Fruit fly (Drosophila melanogaster) whole organism, prepupa: Measurements from ENCODE around the gene Men-b.

ENCODE experiments used
- CG16779 ChIP-seq: fragments of 200-800 bp; sonication (Bioruptor generic); optimal IDR thresholded peaks from 3 replicates; lab custom pipeline; 2017; ENCODE audit warnings: missing biosample characterization, mild to moderate bottlenecking, missing genetic modification characterization
- Ets96B ChIP-seq: fragments of 200-800 bp; optimal IDR thresholded peaks from 2 replicates; lab custom pipeline; 2019; ENCODE audit warnings: missing biosample characterization, mild to moderate bottlenecking, missing genetic modification characterization, moderate library complexity
- Gug ChIP-seq: fragments of 200-800 bp; sonication (Bioruptor generic); IDR thresholded peaks from 2 replicates; pipeline ENCODE4 v1.3.6; 2022; ENCODE audit warnings: missing biosample characterization, missing genetic modification characterization
- Lpt ChIP-seq: fragments of 200-800 bp; sonication (Bioruptor generic); optimal IDR thresholded peaks from 3 replicates; lab custom pipeline; 2016; ENCODE audit warnings: missing biosample characterization, missing genetic modification characterization
- OdsH ChIP-seq: fragments of 200-800 bp; sonication (Bioruptor generic); optimal IDR thresholded peaks from 3 replicates; lab custom pipeline; 2016; ENCODE audit warnings: missing biosample characterization, missing genetic modification characterization
- Sox102F ChIP-seq: fragments of 200-800 bp; sonication (Bioruptor generic); optimal IDR thresholded peaks from 2 replicates; lab custom pipeline; 2016; ENCODE audit warnings: missing biosample characterization, mild to moderate bottlenecking, missing genetic modification characterization
- Sox14 ChIP-seq: fragments of 200-800 bp; sonication (Bioruptor generic); optimal IDR thresholded peaks from 3 replicates; lab custom pipeline; 2016; ENCODE audit warnings: missing biosample characterization, missing genetic modification characterization
- achi ChIP-seq: fragments of 200-800 bp; sonication (Bioruptor generic); optimal IDR thresholded peaks from 3 replicates; lab custom pipeline; 2016; ENCODE audit warnings: missing biosample characterization, missing genetic modification characterization
- fkh ChIP-seq: fragments of 200-800 bp; sonication (Bioruptor generic); optimal IDR thresholded peaks from 3 replicates; lab custom pipeline; 2017; ENCODE audit warnings: missing biosample characterization, mild to moderate bottlenecking, missing genetic modification characterization, moderate library complexity
- salr ChIP-seq, 2 experiments: fragments of 200-800 bp; sonication (Bioruptor generic); optimal IDR thresholded peaks; 3 replicates each; lab custom pipeline; 2016 to 2018; ENCODE audit warnings: missing biosample characterization in 2 of 2, missing genetic modification characterization in 2 of 2, mild to moderate bottlenecking in 1 of 2

DNA sequence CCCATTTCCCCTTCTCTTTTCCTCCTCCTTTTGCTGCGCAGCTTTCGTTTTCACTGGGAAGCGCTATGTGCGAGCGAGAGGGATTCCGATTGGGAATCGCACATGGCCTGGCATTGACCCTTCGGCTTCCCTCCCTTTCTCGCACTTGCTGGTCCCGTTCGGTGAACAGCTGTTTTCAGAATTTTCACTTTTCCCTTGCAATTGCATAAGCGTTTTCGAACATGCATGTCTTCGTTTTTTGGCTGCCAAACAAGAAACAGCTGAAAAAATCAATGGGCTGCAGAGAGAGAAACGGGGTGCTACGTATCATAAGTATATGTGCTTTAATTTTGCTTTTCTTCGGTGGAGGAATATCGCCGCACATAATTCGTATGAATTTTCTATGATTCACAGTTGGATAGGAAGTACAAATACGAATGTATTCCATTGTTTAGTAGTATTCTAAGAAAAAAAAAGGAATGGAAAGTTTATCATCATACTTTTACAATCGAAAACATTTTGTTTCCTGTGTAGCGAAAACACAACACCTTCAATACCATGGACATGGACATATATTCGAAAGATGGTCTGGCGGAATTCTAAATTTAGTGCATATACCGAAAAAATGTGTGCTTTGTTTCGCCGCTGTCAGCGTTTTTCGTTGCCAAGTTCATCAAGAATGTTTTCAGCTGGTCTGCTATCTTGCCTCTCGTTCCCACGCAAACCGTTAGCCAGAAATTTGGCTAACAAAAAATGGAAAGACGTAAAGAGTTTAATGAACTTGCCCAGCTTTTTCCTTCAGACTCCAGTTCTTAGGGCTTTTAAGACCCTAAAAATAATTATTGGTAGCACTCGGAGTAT, 887 bp downstream of the Men-b start:
- peak; percentile 61 for TF ChIP-seq Sox14 (GFP tag; lab: Kevin White, UChicago)
- no peak for TF ChIP-seq salr (GFP tag; optimal IDR thresholded peaks at IDR 0.05; lab: Kevin White, UChicago)
- peak; percentile 86 for TF ChIP-seq Sox102F (GFP tag; lab: Kevin White, UChicago)
- TF ChIP-seq Gug, result peak; percentile 17; the same call in 1 of the 2 replicates
- TF ChIP-seq fkh (GFP tag; lab: Kevin White, UChicago), result no peak
- TF ChIP-seq OdsH (GFP tag; lab: Kevin White, UChicago), result peak; percentile 40
- TF ChIP-seq Ets96B (tag; lab: Kevin White, UChicago), result no peak
- TF ChIP-seq Lpt (GFP tag; lab: Kevin White, UChicago), result no peak
- TF ChIP-seq achi (GFP tag; lab: Kevin White, UChicago), result peak; percentile 67
- no peak for TF ChIP-seq CG16779
